Fruit fly (Drosophila melanogaster) S2 (cell line): ENCODE measurements around the gene CG10232.

Experiments used
- CG8478 ChIP-seq: fragments of >200 bp; optimal IDR thresholded peaks from 2 replicates; lab custom pipeline; 2018
- CTCF ChIP-seq, 2 experiments: fragments of >200 bp; optimal IDR thresholded peaks; 2 replicates each; lab custom pipeline; 2018

- TF ChIP-seq CTCF (optimal IDR thresholded peaks at IDR 0.05; lab: Kevin White, UChicago), result no peak
- no peak for TF ChIP-seq CG8478
Measured at dm6 chr3R:23713901-23714300, 7.5 kb downstream of the CG10232 start.
